Fruit fly (Drosophila melanogaster): Measurements from ENCODE around the gene CG43091.

The CG43091 gene

dm6 chr3R:22726031-22726770, 42.3 kb downstream of the CG43091 start, which contains the start of gene RNF220 (continued):
- TF ChIP-seq sima (GFP tag; optimal IDR thresholded peaks at IDR 0.05) (no peak), Dp (GFP tag; optimal IDR thresholded peaks at IDR 0.05) (peak; percentile 24), Gsc (GFP tag; IDR thresholded peaks at IDR 0.05) (no peak), caup (GFP tag; optimal IDR thresholded peaks at IDR 0.05; ENCODE audit: severe bottlenecking) (no peak), CG8765 (GFP tag; IDR thresholded peaks at IDR 0.05) (no peak), CG6272 (GFP tag; IDR thresholded peaks at IDR 0.05) (peak; percentile 24; the same call in 1 of the 2 replicates), CG11398 (GFP tag; optimal IDR thresholded peaks at IDR 0.05) (no peak)

DNA sequence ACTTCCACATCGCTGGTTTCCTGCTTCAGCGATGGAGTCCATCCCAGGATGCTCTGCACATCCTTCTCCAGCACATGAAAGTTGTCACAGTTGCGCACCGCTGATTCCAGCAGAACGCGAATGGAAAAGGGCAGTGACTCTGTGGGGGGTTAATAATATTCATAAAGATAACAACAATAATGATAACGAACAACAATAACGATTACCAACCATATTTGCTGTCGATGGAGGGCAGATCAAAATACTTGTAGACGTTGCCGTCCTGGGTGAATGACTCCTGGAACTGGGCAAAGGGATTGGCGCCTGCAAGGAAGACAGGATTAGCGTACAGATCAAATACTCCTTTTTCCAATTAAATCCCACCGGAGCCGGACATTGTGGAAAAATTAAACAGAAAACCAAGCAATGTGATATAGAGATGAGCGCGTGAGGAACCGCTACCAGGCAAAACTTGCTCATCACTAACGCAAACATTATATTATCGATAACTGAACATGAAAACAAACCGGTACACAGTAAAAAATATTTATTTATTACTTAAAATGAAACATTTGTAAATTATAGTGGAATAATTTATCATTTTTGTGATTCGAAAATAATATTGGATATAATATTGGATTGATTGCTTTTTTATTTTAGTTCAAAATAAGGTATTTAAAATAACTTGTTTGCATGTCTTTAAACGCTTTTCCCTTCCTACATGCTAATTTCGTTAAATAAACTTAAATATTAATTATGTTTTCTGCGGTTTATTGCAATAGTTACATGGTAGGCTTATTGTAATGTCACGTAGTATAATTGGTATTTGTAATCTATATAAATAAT, 44.2 kb downstream of the CG43091 start, which contains the start of gene Irp-1A:
Irp-1A (minus strand) TSS at position 439 of the 825 bp plus-strand sequence.
- TF ChIP-seq CG2678 (tag; optimal IDR thresholded peaks at IDR 0.05) (peak; percentile 87), tup (GFP tag; optimal IDR thresholded peaks at IDR 0.05) (no peak), gsb (GFP tag; IDR thresholded peaks at IDR 0.05) (peak; percentile 51; the same call in 1 of the 2 replicates), odd (GFP tag; optimal IDR thresholded peaks at IDR 0.05) (peak; percentile 47), lola (GFP tag; optimal IDR thresholded peaks at IDR 0.05) (peak in 1 of 3 experiments; percentile 71), wek (GFP tag; optimal IDR thresholded peaks at IDR 0.05) (no peak), CG7745 (tag; optimal IDR thresholded peaks at IDR 0.05) (no peak), CG2129 (GFP tag; IDR thresholded peaks at IDR 0.05; ENCODE audit: partially characterized antibody) (peak; percentile 71), CG11093 (GFP tag; IDR thresholded peaks at IDR 0.05) (no peak), HmgD (GFP tag; optimal IDR thresholded peaks at IDR 0.05) (no peak), CG10654 (GFP tag; optimal IDR thresholded peaks at IDR 0.05) (peak; percentile 49), CG1602 (GFP tag; optimal IDR thresholded peaks at IDR 0.05) (peak; percentile 45), CG2875 (GFP tag; optimal IDR thresholded peaks at IDR 0.05) (peak; percentile 44), CG13296 (GFP tag; optimal IDR thresholded peaks at IDR 0.05) (peak; percentile 85), trem (tag; optimal IDR thresholded peaks at IDR 0.05) (peak; percentile 80), CG11560 (tag; IDR thresholded peaks at IDR 0.05) (no peak), gem (tag; optimal IDR thresholded peaks at IDR 0.05) (peak; percentile 90), CG17802 (tag; optimal IDR thresholded peaks at IDR 0.05) (no peak), fd96Cb (tag; optimal IDR thresholded peaks at IDR 0.05) (peak; percentile 69), CG33213 (GFP tag; optimal IDR thresholded peaks at IDR 0.05) (peak; percentile 13), CG7786 (GFP tag; optimal IDR thresholded peaks at IDR 0.05) (peak; percentile 17), hth (optimal IDR thresholded peaks at IDR 0.05) (no peak), C15 (GFP tag; IDR thresholded peaks at IDR 0.05) (no peak), Stat92E (GFP tag; optimal IDR thresholded peaks at IDR 0.05) (no peak), CG6854 (GFP tag; optimal IDR thresholded peaks at IDR 0.05) (peak; percentile 14), Mad (GFP tag; optimal IDR thresholded peaks at IDR 0.05) (no peak), pita (GFP tag; optimal IDR thresholded peaks at IDR 0.05) (no peak), fd64A (GFP tag; optimal IDR thresholded peaks at IDR 0.05) (no peak), nmo (GFP tag; optimal IDR thresholded peaks at IDR 0.05) (peak; percentile 82), ac (GFP tag; optimal IDR thresholded peaks at IDR 0.05) (no peak), dm (GFP tag; optimal IDR thresholded peaks at IDR 0.05) (peak; percentile 35), Sox102F (GFP tag; optimal IDR thresholded peaks at IDR 0.05) (peak; percentile 80), CG6765 (GFP tag; optimal IDR thresholded peaks at IDR 0.05) (peak; percentile 58), CG8359 (GFP tag; optimal IDR thresholded peaks at IDR 0.05; ENCODE audit: borderline replicate concordance) (no peak), CG4282 (GFP tag; optimal IDR thresholded peaks at IDR 0.05) (no peak), inv (GFP tag; IDR thresholded peaks at IDR 0.05; ENCODE audit: partially characterized antibody) (peak; percentile 72), Atf3 (GFP tag; optimal IDR thresholded peaks at IDR 0.05) (no peak), CG17568 (GFP tag; optimal IDR thresholded peaks at IDR 0.05) (no peak)

Measured in whole organism, embryonic.